Fruit fly (Drosophila melanogaster) whole organism, embryonic: ENCODE results near the gene CG31675.

Experiments
- Ada2b ChIP-seq: fragments of 200-800 bp; sonication (Bioruptor generic); IDR thresholded peaks from 2 replicates; pipeline ENCODE4 v1.3.6; 2022; ENCODE audit warnings: missing biosample characterization, missing genetic modification characterization
- Adf1 ChIP-seq: fragments of 200-800 bp; sonication (Bioruptor generic); IDR thresholded peaks from 2 replicates; pipeline ENCODE4 v1.3.6; 2022; ENCODE audit warnings: missing biosample characterization, missing genetic modification characterization
- Bgb ChIP-seq: fragments of 200-800 bp; sonication (Bioruptor generic); IDR thresholded peaks from 2 replicates; pipeline ENCODE4 v1.3.6; 2022; ENCODE audit warnings: missing biosample characterization, missing genetic modification characterization; ENCODE audit not compliant: partially characterized antibody
- CG10267 ChIP-seq: fragments of 200-800 bp; sonication (Bioruptor generic); optimal IDR thresholded peaks from 2 replicates; lab custom pipeline; 2018; ENCODE audit warnings: missing biosample characterization, mild to moderate bottlenecking, missing genetic modification characterization, moderate library complexity
- CG10654 ChIP-seq: fragments of 200-800 bp; sonication (Bioruptor generic); optimal IDR thresholded peaks from 2 replicates; lab custom pipeline; 2016; ENCODE audit warnings: missing biosample characterization, missing genetic modification characterization
- CG10959 ChIP-seq: fragments of 200-800 bp; sonication (Bioruptor generic); IDR thresholded peaks from 2 replicates; pipeline ENCODE4 v1.3.6; 2022; ENCODE audit warnings: missing biosample characterization, missing genetic modification characterization
- CG11085 ChIP-seq: fragments of 200-800 bp; sonication (Bioruptor generic); IDR thresholded peaks from 2 replicates; pipeline ENCODE4 v1.3.6; 2022; ENCODE audit warnings: missing biosample characterization, missing genetic modification characterization
- CG11093 ChIP-seq: fragments of 200-800 bp; sonication (Bioruptor generic); IDR thresholded peaks from 3 replicates; pipeline ENCODE4 v1.3.6; 2022; ENCODE audit warnings: missing biosample characterization, missing genetic modification characterization
- CG1233 ChIP-seq: fragments of 200-800 bp; sonication (Bioruptor generic); optimal IDR thresholded peaks from 4 replicates; lab custom pipeline; 2018; ENCODE audit warnings: missing biosample characterization, mild to moderate bottlenecking, missing genetic modification characterization
- CG13296 ChIP-seq: fragments of 200-800 bp; sonication (Bioruptor generic); optimal IDR thresholded peaks from 3 replicates; lab custom pipeline; 2018; ENCODE audit warnings: missing biosample characterization, mild to moderate bottlenecking, missing genetic modification characterization
- CG14667 ChIP-seq: fragments of 200-800 bp; sonication (Bioruptor generic); IDR thresholded peaks from 2 replicates; pipeline ENCODE4 v1.3.6; 2022; ENCODE audit warnings: missing biosample characterization, missing genetic modification characterization
- CG16813 ChIP-seq: fragments of 200-800 bp; sonication (Bioruptor generic); IDR thresholded peaks from 3 replicates; pipeline ENCODE4 v1.3.6; 2022; ENCODE audit warnings: missing biosample characterization, missing genetic modification characterization; ENCODE audit not compliant: partially characterized antibody
- CG16815 ChIP-seq: fragments of 200-800 bp; sonication (Bioruptor generic); optimal IDR thresholded peaks from 3 replicates; lab custom pipeline; 2017; ENCODE audit warnings: missing biosample characterization, mild to moderate bottlenecking, missing genetic modification characterization
- CG17912 ChIP-seq: fragments of 200-800 bp; sonication (Bioruptor generic); optimal IDR thresholded peaks from 2 replicates; lab custom pipeline; 2018; ENCODE audit warnings: missing biosample characterization, mild to moderate bottlenecking, missing genetic modification characterization
- CG18619 ChIP-seq: fragments of 200-800 bp; sonication (Bioruptor generic); optimal IDR thresholded peaks from 3 replicates; lab custom pipeline; 2017; ENCODE audit warnings: missing biosample characterization, mild to moderate bottlenecking, missing genetic modification characterization
- CG2120 ChIP-seq: fragments of 200-800 bp; sonication (Bioruptor generic); optimal IDR thresholded peaks from 3 replicates; lab custom pipeline; 2016; ENCODE audit warnings: missing biosample characterization, missing genetic modification characterization
- CG2129 ChIP-seq: fragments of 200-800 bp; sonication (Bioruptor generic); IDR thresholded peaks from 2 replicates; pipeline ENCODE4 v1.3.6; 2022; ENCODE audit warnings: missing biosample characterization, missing genetic modification characterization; ENCODE audit not compliant: partially characterized antibody
- CG3726 ChIP-seq: fragments of 200-800 bp; sonication (Bioruptor generic); IDR thresholded peaks from 3 replicates; pipeline ENCODE4, ENCODE4 v1.3.6; 2022; ENCODE audit warnings: missing biosample characterization, missing genetic modification characterization
- CG4617 ChIP-seq: fragments of 200-800 bp; sonication (Bioruptor generic); optimal IDR thresholded peaks from 3 replicates; lab custom pipeline; 2016; ENCODE audit warnings: missing biosample characterization, missing genetic modification characterization, borderline replicate concordance
- CG5245 ChIP-seq: fragments of 200-800 bp; sonication (Bioruptor generic); optimal IDR thresholded peaks from 3 replicates; lab custom pipeline; 2016; ENCODE audit warnings: missing biosample characterization, missing genetic modification characterization
- CG7556 ChIP-seq: fragments of 200-800 bp; sonication (Bioruptor generic); optimal IDR thresholded peaks from 2 replicates; lab custom pipeline; 2017; ENCODE audit warnings: missing biosample characterization, mild to moderate bottlenecking, missing genetic modification characterization
- CG7786 ChIP-seq: fragments of 200-800 bp; sonication (Bioruptor generic); optimal IDR thresholded peaks from 2 replicates; lab custom pipeline; 2016; ENCODE audit warnings: missing biosample characterization, missing genetic modification characterization
- CG7963 ChIP-seq: fragments of 200-800 bp; sonication (Bioruptor generic); IDR thresholded peaks from 3 replicates; pipeline ENCODE4 v1.3.6; 2022; ENCODE audit warnings: missing biosample characterization, missing genetic modification characterization; ENCODE audit not compliant: partially characterized antibody
- CG8359 ChIP-seq: fragments of 200-800 bp; sonication (Bioruptor generic); optimal IDR thresholded peaks from 2 replicates; lab custom pipeline; 2017; ENCODE audit warnings: missing biosample characterization, mild to moderate bottlenecking, missing genetic modification characterization, borderline replicate concordance
- CG8924 ChIP-seq: fragments of 200-800 bp; optimal IDR thresholded peaks from 3 replicates; lab custom pipeline; 2019; ENCODE audit warnings: missing biosample characterization, mild to moderate bottlenecking, missing genetic modification characterization, moderate library complexity
- CG9727 ChIP-seq: fragments of 200-800 bp; sonication (Bioruptor generic); optimal IDR thresholded peaks from 3 replicates; lab custom pipeline; 2017; ENCODE audit warnings: missing biosample characterization, mild to moderate bottlenecking, missing genetic modification characterization
- CoRest ChIP-seq: fragments of 200-800 bp; sonication (Bioruptor generic); optimal IDR thresholded peaks from 3 replicates; lab custom pipeline; 2018; ENCODE audit warnings: missing biosample characterization, mild to moderate bottlenecking, missing genetic modification characterization, moderate library complexity
- Hr39 ChIP-seq: fragments of >200 bp; optimal IDR thresholded peaks from 2 replicates; lab custom pipeline; 2017
- Lpt ChIP-seq: fragments of >200 bp; optimal IDR thresholded peaks from 2 replicates; lab custom pipeline; 2018; ENCODE audit warnings: missing biosample characterization, missing genetic modification characterization
- Mes4 ChIP-seq: fragments of 200-800 bp; sonication (Bioruptor generic); optimal IDR thresholded peaks from 2 replicates; lab custom pipeline; 2016; ENCODE audit warnings: missing biosample characterization, missing genetic modification characterization
- Pdp1 ChIP-seq, 2 experiments: fragments of 200-800 bp; sonication (Bioruptor generic); optimal IDR thresholded peaks; 3 replicates each; lab custom pipeline; 2016; ENCODE audit warnings: missing biosample characterization in 2 of 2, missing genetic modification characterization in 2 of 2, mild to moderate bottlenecking in 1 of 2, moderate library complexity in 1 of 2
- Sox102F ChIP-seq: fragments of 200-800 bp; sonication (Bioruptor generic); optimal IDR thresholded peaks from 2 replicates; lab custom pipeline; 2018; ENCODE audit warnings: missing biosample characterization, mild to moderate bottlenecking, missing genetic modification characterization, moderate library complexity
- Vsx1 ChIP-seq: fragments of 200-800 bp; sonication (Bioruptor generic); optimal IDR thresholded peaks from 2 replicates; lab custom pipeline; 2017; ENCODE audit warnings: missing biosample characterization, mild to moderate bottlenecking, missing genetic modification characterization, missing genetic modification reagents
- ato ChIP-seq: fragments of 200-800 bp; sonication (Bioruptor generic); IDR thresholded peaks from 2 replicates; pipeline ENCODE4 v1.3.6; 2022; ENCODE audit warnings: missing biosample characterization, missing genetic modification characterization; ENCODE audit not compliant: partially characterized antibody
- chm ChIP-seq: fragments of 200-800 bp; sonication (Bioruptor generic); IDR thresholded peaks from 2 replicates; pipeline ENCODE4 v1.3.6; 2022; ENCODE audit warnings: missing biosample characterization, missing genetic modification characterization
- crc ChIP-seq: fragments of 200-800 bp; sonication (Bioruptor generic); optimal IDR thresholded peaks from 2 replicates; lab custom pipeline; 2016; ENCODE audit warnings: missing biosample characterization, missing genetic modification characterization
- crol ChIP-seq: fragments of 200-800 bp; sonication (Bioruptor generic); IDR thresholded peaks from 2 replicates; pipeline ENCODE4 v1.3.6; 2022; ENCODE audit warnings: missing biosample characterization, missing genetic modification characterization
- fd64A ChIP-seq: fragments of 200-800 bp; sonication (Bioruptor generic); optimal IDR thresholded peaks from 3 replicates; lab custom pipeline; 2018; ENCODE audit warnings: missing biosample characterization, mild to moderate bottlenecking, missing genetic modification characterization
- ftz-f1 ChIP-seq: fragments of 200-800 bp; sonication (Bioruptor generic); optimal IDR thresholded peaks from 2 replicates; lab custom pipeline; 2016; ENCODE audit warnings: missing biosample characterization, missing genetic modification characterization
- gcm2 ChIP-seq: fragments of 200-800 bp; sonication (Bioruptor generic); optimal IDR thresholded peaks from 2 replicates; lab custom pipeline; 2016; ENCODE audit warnings: missing biosample characterization, missing genetic modification characterization
- klu ChIP-seq: fragments of 200-800 bp; sonication (Bioruptor generic); IDR thresholded peaks from 2 replicates; pipeline ENCODE4 v1.3.6; 2022; ENCODE audit warnings: missing biosample characterization, missing genetic modification characterization
- lmd ChIP-seq: fragments of 200-800 bp; sonication (Bioruptor generic); IDR thresholded peaks from 2 replicates; pipeline ENCODE4 v1.3.6; 2022; ENCODE audit warnings: missing biosample characterization, missing genetic modification characterization
- mld ChIP-seq: fragments of 200-800 bp; sonication (Bioruptor generic); IDR thresholded peaks from 3 replicates; pipeline ENCODE4 v1.3.6; 2022; ENCODE audit warnings: missing biosample characterization, missing genetic modification characterization; ENCODE audit not compliant: partially characterized antibody
- peb ChIP-seq: fragments of 200-800 bp; sonication (Bioruptor generic); IDR thresholded peaks from 2 replicates; pipeline ENCODE4 v1.3.6; 2022; ENCODE audit warnings: missing biosample characterization, missing genetic modification characterization
- ranshi ChIP-seq: fragments of 200-800 bp; sonication (Bioruptor generic); IDR thresholded peaks from 2 replicates; pipeline ENCODE4 v1.3.6; 2022; ENCODE audit warnings: missing biosample characterization, missing genetic modification characterization
- ro ChIP-seq: fragments of 200-800 bp; sonication (Bioruptor generic); IDR thresholded peaks from 2 replicates; pipeline ENCODE4 v1.3.6; 2022; ENCODE audit warnings: missing biosample characterization, missing genetic modification characterization
- row ChIP-seq: fragments of 200-800 bp; sonication (Bioruptor generic); IDR thresholded peaks from 3 replicates; pipeline ENCODE4 v1.3.6; 2022; ENCODE audit warnings: missing biosample characterization, missing genetic modification characterization
- seq ChIP-seq: fragments of 200-800 bp; sonication (Bioruptor generic); IDR thresholded peaks from 2 replicates; pipeline ENCODE4 v1.3.6; 2022; ENCODE audit warnings: missing biosample characterization, missing genetic modification characterization
- toy ChIP-seq: fragments of 200-800 bp; sonication (Bioruptor generic); IDR thresholded peaks from 2 replicates; pipeline ENCODE4 v1.3.6; 2022; ENCODE audit warnings: missing biosample characterization, missing genetic modification characterization
- wdn ChIP-seq: fragments of 200-800 bp; sonication (Bioruptor generic); IDR thresholded peaks from 2 replicates; pipeline ENCODE4 v1.3.6; 2022; ENCODE audit warnings: missing biosample characterization, missing genetic modification characterization
- z ChIP-seq: fragments of 200-800 bp; sonication (Bioruptor generic); IDR thresholded peaks from 3 replicates; pipeline ENCODE4 v1.3.6; 2022; ENCODE audit warnings: missing biosample characterization, missing genetic modification characterization
- zfh1 ChIP-seq: fragments of 200-800 bp; sonication (Bioruptor generic); IDR thresholded peaks from 3 replicates; pipeline ENCODE4 v1.3.6; 2022; ENCODE audit warnings: missing biosample characterization, missing genetic modification characterization

The CG31675 gene

DNA sequence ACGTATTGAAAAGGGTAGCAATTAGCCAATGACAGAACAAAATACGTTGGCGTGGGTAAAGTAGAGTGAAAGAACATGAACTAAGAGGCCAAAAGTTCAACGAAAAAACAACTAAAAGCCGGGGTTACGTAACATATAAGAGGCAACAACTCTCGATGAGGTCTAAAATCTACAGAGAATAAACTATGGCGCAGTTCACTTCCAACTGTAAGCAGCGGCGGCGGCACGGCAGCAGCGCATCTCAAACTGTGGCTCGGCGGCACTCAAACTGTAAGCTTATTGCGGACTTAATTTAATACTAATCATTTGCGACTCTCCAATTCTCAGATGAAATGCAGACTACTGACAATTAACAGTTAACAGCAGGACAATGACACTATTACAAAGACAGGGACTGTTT is 7.0 kb downstream of the CG31675 start (continued):
- TF ChIP-seq CG11085 (GFP tag; lab: Robert Waterston, UW), result no peak
- no peak for TF ChIP-seq ro (GFP tag; lab: Robert Waterston, UW)
- TF ChIP-seq fd64A (GFP tag; lab: Kevin White, UChicago), result no peak
- no peak for TF ChIP-seq peb (GFP tag; lab: Robert Waterston, UW)
- no peak for TF ChIP-seq CG13296 (GFP tag; lab: Kevin White, UChicago)
- TF ChIP-seq Ada2b (GFP tag; lab: Robert Waterston, UW), result no peak
- peak; percentile 26; the same call in 1 of the 3 replicates for TF ChIP-seq CG7963
- TF ChIP-seq CoRest (tag; lab: Kevin White, UChicago), result no peak
- peak; percentile 54; the same call in 2 of the 3 replicates for TF ChIP-seq CG16813 (GFP tag; lab: Robert Waterston, UW)
- TF ChIP-seq CG4617 (GFP tag; lab: Kevin White, UChicago), result no peak
- 0 out of 3 replicates have a peak, but pooled peaks have one; percentile 43 for TF ChIP-seq mld
- no peak for TF ChIP-seq CG14667
- TF ChIP-seq CG18619 (GFP tag; lab: Kevin White, UChicago), result no peak
- no peak for TF ChIP-seq CG8924 (tag; lab: Kevin White, UChicago)
- TF ChIP-seq ftz-f1, result no peak
- peak in 1 of 2 experiments; percentile 87 for TF ChIP-seq Pdp1 (GFP tag; optimal IDR thresholded peaks at IDR 0.05; lab: Kevin White, UChicago)
- no peak for TF ChIP-seq CG16815 (GFP tag; lab: Kevin White, UChicago)
- no peak for TF ChIP-seq CG17912 (GFP tag; lab: Kevin White, UChicago)
- no peak for TF ChIP-seq klu
- no peak for TF ChIP-seq toy (GFP tag; lab: Robert Waterston, UW)
- TF ChIP-seq CG10654, result no peak
- no peak for TF ChIP-seq Lpt (GFP tag; lab: Kevin White, UChicago)
- TF ChIP-seq crol (GFP tag; lab: Robert Waterston, UW), result no peak
- no peak for TF ChIP-seq CG2120 (GFP tag; lab: Kevin White, UChicago)
- no peak for TF ChIP-seq CG10959 (GFP tag; lab: Robert Waterston, UW)
- TF ChIP-seq lmd (GFP tag; lab: Robert Waterston, UW), result no peak
- TF ChIP-seq Bgb, result peak; percentile 39; the same call in 1 of the 2 replicates
- no peak for TF ChIP-seq Mes4 (GFP tag; lab: Kevin White, UChicago)
- no peak for TF ChIP-seq crc (GFP tag; lab: Kevin White, UChicago)
- no peak for TF ChIP-seq CG10267 (tag; lab: Kevin White, UChicago)
- TF ChIP-seq seq (GFP tag; lab: Robert Waterston, UW), result no peak
- TF ChIP-seq ato (GFP tag; lab: Robert Waterston, UW), result peak; percentile 22; the same call in 1 of the 2 replicates
- no peak for TF ChIP-seq wdn (GFP tag; lab: Robert Waterston, UW)
- TF ChIP-seq Vsx1 (GFP tag; lab: Kevin White, UChicago), result no peak
- TF ChIP-seq CG7556 (GFP tag; lab: Kevin White, UChicago), result no peak
- TF ChIP-seq Sox102F (GFP tag; lab: Kevin White, UChicago), result no peak
- no peak for TF ChIP-seq CG5245 (GFP tag; lab: Kevin White, UChicago)
- TF ChIP-seq chm (GFP tag; lab: Robert Waterston, UW), result no peak
- TF ChIP-seq CG9727 (GFP tag; lab: Kevin White, UChicago), result no peak
- no peak for TF ChIP-seq z (GFP tag; lab: Robert Waterston, UW)
- no peak for TF ChIP-seq CG1233 (GFP tag; lab: Kevin White, UChicago)
- no peak for TF ChIP-seq gcm2 (GFP tag; lab: Kevin White, UChicago)
- no peak for TF ChIP-seq CG7786 (GFP tag; lab: Kevin White, UChicago)
- no peak for TF ChIP-seq CG2129 (GFP tag; lab: Robert Waterston, UW)
- 0 out of 3 replicates have a peak, but pooled peaks have one; percentile 30 for TF ChIP-seq zfh1 (GFP tag; lab: Robert Waterston, UW)
- TF ChIP-seq Adf1 (GFP tag; lab: Robert Waterston, UW), result peak; percentile 42; the same call in 1 of the 2 replicates
- no peak for TF ChIP-seq row
- TF ChIP-seq ranshi (GFP tag; lab: Robert Waterston, UW), result no peak
- TF ChIP-seq CG11093 (GFP tag; lab: Robert Waterston, UW), result no peak
- no peak for TF ChIP-seq CG3726 (GFP tag; lab: Robert Waterston, UW)
- no peak for TF ChIP-seq CG8359 (GFP tag; lab: Kevin White, UChicago)
- no peak for TF ChIP-seq Hr39 (lab: Kevin White, UChicago)
